Fruit fly (Drosophila melanogaster): ENCODE results near the gene CG31688.

The CG31688 gene

dm6 chr2L:20390004-20390403, 36.0 kb upstream of the CG31688 start (continued):
- no peak for TF ChIP-seq CG13287 (GFP tag; IDR thresholded peaks at IDR 0.05; ENCODE audit: partially characterized antibody)
- TF ChIP-seq ci (GFP tag; IDR thresholded peaks at IDR 0.05), result no peak
- no peak for TF ChIP-seq CG6254 (GFP tag; optimal IDR thresholded peaks at IDR 0.05)
- no peak for TF ChIP-seq CG11696 (GFP tag; IDR thresholded peaks at IDR 0.05)
- no peak for TF ChIP-seq pita (GFP tag; optimal IDR thresholded peaks at IDR 0.05)
- TF ChIP-seq Lpt (GFP tag; optimal IDR thresholded peaks at IDR 0.05), result no peak
- no peak for TF ChIP-seq CG8089 (GFP tag; optimal IDR thresholded peaks at IDR 0.05)
- no peak for TF ChIP-seq Oaz (GFP tag; IDR thresholded peaks at IDR 0.05)
- TF ChIP-seq tio (GFP tag; optimal IDR thresholded peaks at IDR 0.05), result no peak
- no peak for TF ChIP-seq ken (GFP tag; IDR thresholded peaks at IDR 0.05)
- no peak for TF ChIP-seq CG16863 (GFP tag; optimal IDR thresholded peaks at IDR 0.05)
- peak; percentile 31 for TF ChIP-seq gem (tag; optimal IDR thresholded peaks at IDR 0.05)
- peak; percentile 29 for TF ChIP-seq CrebB (tag; optimal IDR thresholded peaks at IDR 0.05)
- no peak for TF ChIP-seq CG4282 (GFP tag; optimal IDR thresholded peaks at IDR 0.05)
- no peak for TF ChIP-seq gsb-n (tag; optimal IDR thresholded peaks at IDR 0.05)
- TF ChIP-seq CG16779 (GFP tag; IDR thresholded peaks at IDR 0.05), result no peak
- TF ChIP-seq PHDP (tag; optimal IDR thresholded peaks at IDR 0.05), result peak; percentile 64
- no peak for TF ChIP-seq Six4 (GFP tag; optimal IDR thresholded peaks at IDR 0.05)
- TF ChIP-seq esg (GFP tag; conservative IDR thresholded peaks at IDR 0.05), result no peak
- TF ChIP-seq row (GFP tag; IDR thresholded peaks at IDR 0.05), result no peak
- no peak for TF ChIP-seq da (GFP tag; optimal IDR thresholded peaks at IDR 0.05)
- no peak for TF ChIP-seq wdn (GFP tag; IDR thresholded peaks at IDR 0.05)
- TF ChIP-seq kay (GFP tag; optimal IDR thresholded peaks at IDR 0.05), result no peak
- peak; percentile 36 for TF ChIP-seq Hmr (GFP tag; optimal IDR thresholded peaks at IDR 0.05)
- TF ChIP-seq CG18599 (GFP tag; optimal IDR thresholded peaks at IDR 0.05), result no peak
- no peak for TF ChIP-seq Atf6 (GFP tag; IDR thresholded peaks at IDR 0.05)
- TF ChIP-seq CG7357 (GFP tag; IDR thresholded peaks at IDR 0.05), result no peak
- TF ChIP-seq gro (GFP tag; optimal IDR thresholded peaks at IDR 0.05), result no peak
- no peak for TF ChIP-seq CG31388 (GFP tag; optimal IDR thresholded peaks at IDR 0.05)
- no peak for TF ChIP-seq HLHmδ (GFP tag; optimal IDR thresholded peaks at IDR 0.05)
- TF ChIP-seq rib (GFP tag; IDR thresholded peaks at IDR 0.05), result no peak
- TF ChIP-seq Sin3A (optimal IDR thresholded peaks at IDR 0.05), result no peak
- TF ChIP-seq Hr51 (GFP tag; optimal IDR thresholded peaks at IDR 0.05), result peak in 1 of 2 experiments; percentile 34
- no peak for TF ChIP-seq Rfx (GFP tag; IDR thresholded peaks at IDR 0.05)
- peak; percentile 52 for TF ChIP-seq CG13296 (GFP tag; optimal IDR thresholded peaks at IDR 0.05)
- no peak for TF ChIP-seq CG10431 (GFP tag; optimal IDR thresholded peaks at IDR 0.05)
- TF ChIP-seq Mrtf (GFP tag; IDR thresholded peaks at IDR 0.05), result no peak
- no peak for TF ChIP-seq Ravus (GFP tag; IDR thresholded peaks at IDR 0.05)
- TF ChIP-seq C15 (GFP tag; IDR thresholded peaks at IDR 0.05), result no peak
- TF ChIP-seq CG2889 (GFP tag; IDR thresholded peaks at IDR 0.05), result no peak
- no peak for TF ChIP-seq Optix (GFP tag; IDR thresholded peaks at IDR 0.05)
- TF ChIP-seq NC2α (GFP tag; optimal IDR thresholded peaks at IDR 0.05), result no peak
- no peak for TF ChIP-seq sob (GFP tag; IDR thresholded peaks at IDR 0.05)
- TF ChIP-seq Dref (GFP tag; IDR thresholded peaks at IDR 0.05), result no peak
- TF ChIP-seq sens (GFP tag), result peak; percentile 79
- peak; percentile 13 for TF ChIP-seq lbe (GFP tag; optimal IDR thresholded peaks at IDR 0.05)
- TF ChIP-seq eve (GFP tag; optimal IDR thresholded peaks at IDR 0.05), result no peak
- peak; percentile 23 for TF ChIP-seq CG13894 (tag; optimal IDR thresholded peaks at IDR 0.05)
- TF ChIP-seq CG10543 (GFP tag; optimal IDR thresholded peaks at IDR 0.05), result peak; percentile 32
- TF ChIP-seq CG13624 (GFP tag; optimal IDR thresholded peaks at IDR 0.05), result no peak
- TF ChIP-seq CG13123 (GFP tag; optimal IDR thresholded peaks at IDR 0.05), result no peak
- no peak for TF ChIP-seq H2.0 (GFP tag; IDR thresholded peaks at IDR 0.05)
- no peak for TF ChIP-seq Ssrp (tag; optimal IDR thresholded peaks at IDR 0.05)
- no peak for TF ChIP-seq CG15073 (GFP tag; optimal IDR thresholded peaks at IDR 0.05)
